Fruit fly (Drosophila melanogaster): Measurements from ENCODE around the gene sala.

The sala gene

dm6 chr2L:11445479-11446379 is 38.8 kb upstream of the sala start, which contains the start of gene salm (continued):
- TF ChIP-seq dmrt99B (tag; optimal IDR thresholded peaks at IDR 0.05): no peak
- peak; percentile 77 to 89 for TF ChIP-seq Trl (optimal IDR thresholded peaks at IDR 0.05)
- no peak for TF ChIP-seq Trl (GFP tag; optimal IDR thresholded peaks at IDR 0.05)
- TF ChIP-seq nerfin-1 (tag; optimal IDR thresholded peaks at IDR 0.05): no peak
- TF ChIP-seq BEAF-32 (GFP tag; optimal IDR thresholded peaks at IDR 0.05): no peak
- TF ChIP-seq HHEX (GFP tag; optimal IDR thresholded peaks at IDR 0.05): no peak
- no peak for TF ChIP-seq gsb (GFP tag; IDR thresholded peaks at IDR 0.05)
- TF ChIP-seq Bgb (GFP tag; IDR thresholded peaks at IDR 0.05; ENCODE audit: partially characterized antibody): peak; percentile 33; the same call in 1 of the 2 replicates
- TF ChIP-seq eve (GFP tag; optimal IDR thresholded peaks at IDR 0.05): no peak
- TF ChIP-seq CG11093 (GFP tag; IDR thresholded peaks at IDR 0.05): no peak; the same call in 2 of the 3 replicates
- no peak for TF ChIP-seq nerfin-2 (GFP tag; IDR thresholded peaks at IDR 0.05; ENCODE audit: partially characterized antibody)
- no peak for TF ChIP-seq twi (tag; optimal IDR thresholded peaks at IDR 0.05)
- no peak for TF ChIP-seq CG5953 (GFP tag; IDR thresholded peaks at IDR 0.05)
- no peak for TF ChIP-seq CG1233 (GFP tag; optimal IDR thresholded peaks at IDR 0.05)
- no peak for TF ChIP-seq CG43689 (GFP tag; IDR thresholded peaks at IDR 0.05)
- 0 out of 2 replicates have a peak, but pooled peaks have one; percentile 4 for TF ChIP-seq CG17328 (GFP tag; IDR thresholded peaks at IDR 0.05)
- no peak for TF ChIP-seq wdn (GFP tag; IDR thresholded peaks at IDR 0.05)
- peak; percentile 12 for TF ChIP-seq ash1 (GFP tag; optimal IDR thresholded peaks at IDR 0.05)
- TF ChIP-seq Lim3 (GFP tag; IDR thresholded peaks at IDR 0.05): no peak
- TF ChIP-seq bowl (GFP tag; IDR thresholded peaks at IDR 0.05): no peak
- TF ChIP-seq sqz (GFP tag; optimal IDR thresholded peaks at IDR 0.05): peak; percentile 81
- no peak for TF ChIP-seq CG14050 (GFP tag; IDR thresholded peaks at IDR 0.05)
- no peak for TF ChIP-seq NFAT (GFP tag; IDR thresholded peaks at IDR 0.05)
- no peak for TF ChIP-seq CG11723 (GFP tag; optimal IDR thresholded peaks at IDR 0.05)
- TF ChIP-seq CG4328 (GFP tag; optimal IDR thresholded peaks at IDR 0.05): peak; percentile 25
- TF ChIP-seq CG6689 (GFP tag; IDR thresholded peaks at IDR 0.05): no peak
- no peak for TF ChIP-seq CG6175 (GFP tag; IDR thresholded peaks at IDR 0.05)
- no peak for TF ChIP-seq CG9876 (GFP tag; optimal IDR thresholded peaks at IDR 0.05)
- TF ChIP-seq her (GFP tag; optimal IDR thresholded peaks at IDR 0.05): peak; percentile 90
- no peak for TF ChIP-seq CG12071 (GFP tag; optimal IDR thresholded peaks at IDR 0.05)
- TF ChIP-seq CG10959 (GFP tag; IDR thresholded peaks at IDR 0.05): no peak
- TF ChIP-seq tio (GFP tag; optimal IDR thresholded peaks at IDR 0.05): no peak
- TF ChIP-seq vvl (GFP tag; IDR thresholded peaks at IDR 0.05): peak; percentile 95
- 0 out of 3 replicates have a peak, but pooled peaks have one; percentile 31 for TF ChIP-seq zfh1 (GFP tag; IDR thresholded peaks at IDR 0.05)
- TF ChIP-seq slbo (GFP tag; IDR thresholded peaks at IDR 0.05): no peak
- no peak for TF ChIP-seq CG17186 (GFP tag; optimal IDR thresholded peaks at IDR 0.05)
- no peak for TF ChIP-seq Hr3 (GFP tag; optimal IDR thresholded peaks at IDR 0.05)
- TF ChIP-seq CG10565 (GFP tag; optimal IDR thresholded peaks at IDR 0.05): no peak
- no peak for TF ChIP-seq CG14860 (GFP tag; IDR thresholded peaks at IDR 0.05; ENCODE audit: partially characterized antibody)
- no peak for TF ChIP-seq hbn (GFP tag; IDR thresholded peaks at IDR 0.05; ENCODE audit: partially characterized antibody)
- TF ChIP-seq Lhr (GFP tag; optimal IDR thresholded peaks at IDR 0.05): no peak
- TF ChIP-seq Sox102F (GFP tag; optimal IDR thresholded peaks at IDR 0.05): no peak
- peak; percentile 93 for TF ChIP-seq CG7372 (GFP tag; IDR thresholded peaks at IDR 0.05)
- TF ChIP-seq seq (GFP tag; IDR thresholded peaks at IDR 0.05): peak; percentile 47; the same call in 1 of the 2 replicates
- peak; percentile 0 for TF ChIP-seq p53 (GFP tag; optimal IDR thresholded peaks at IDR 0.05)
- TF ChIP-seq salm (tag; optimal IDR thresholded peaks at IDR 0.05): peak; percentile 74
- peak; percentile 21 for TF ChIP-seq mirr (GFP tag; optimal IDR thresholded peaks at IDR 0.05)
- peak; percentile 97 for TF ChIP-seq abd-A (tag; optimal IDR thresholded peaks at IDR 0.05)
- no peak for TF ChIP-seq CG17802 (tag; optimal IDR thresholded peaks at IDR 0.05)
- no peak for TF ChIP-seq Ets65A (GFP tag)
